Worm (Caenorhabditis elegans) whole organism, L3 larva: ENCODE measurements around the gene Y46H3A.4.

ENCODE experiments used
- R02D3.7 ChIP-seq: fragments of 150-350 bp; optimal IDR thresholded peaks from 2 replicates; lab custom pipeline; 2014; ENCODE audit warnings: missing biosample characterization, missing genetic modification characterization
- ZK546.5 ChIP-seq: sonication (generic microtip); optimal IDR thresholded peaks from 2 replicates; lab custom pipeline; 2017; ENCODE audit warnings: missing biosample characterization, missing genetic modification characterization
- aly-2 ChIP-seq: fragments of 150-350 bp; optimal IDR thresholded peaks from 2 replicates; lab custom pipeline; 2014; ENCODE audit warnings: missing biosample characterization, missing genetic modification characterization
- ama-1 ChIP-seq: fragments of 150-350 bp; optimal IDR thresholded peaks from 2 replicates; lab custom pipeline; 2018
- ceh-16 ChIP-seq: sonication (generic microtip); optimal IDR thresholded peaks from 2 replicates; lab custom pipeline; 2017; ENCODE audit warnings: missing biosample characterization, missing genetic modification characterization
- ceh-28 ChIP-seq: fragments of 150-350 bp; optimal IDR thresholded peaks from 2 replicates; lab custom pipeline; 2014; ENCODE audit warnings: missing biosample characterization, missing genetic modification reagents, missing genetic modification characterization
- ceh-82 ChIP-seq: fragments of 150-350 bp; optimal IDR thresholded peaks from 2 replicates; lab custom pipeline; 2014; ENCODE audit warnings: missing biosample characterization, missing genetic modification characterization
- ceh-9 ChIP-seq: sonication (generic microtip); optimal IDR thresholded peaks from 2 replicates; lab custom pipeline; 2018; ENCODE audit warnings: missing biosample characterization, missing genetic modification characterization
- daf-12 ChIP-seq: fragments of 150-350 bp; optimal IDR thresholded peaks from 2 replicates; lab custom pipeline; 2014; ENCODE audit warnings: missing biosample characterization, missing genetic modification reagents, missing genetic modification characterization
- egl-27 ChIP-seq: sonication (generic microtip); optimal IDR thresholded peaks from 4 replicates; lab custom pipeline; 2017; ENCODE audit warnings: missing biosample characterization, missing genetic modification reagents, missing genetic modification characterization
- egl-5 ChIP-seq: fragments of 150-350 bp; optimal IDR thresholded peaks from 2 replicates; lab custom pipeline; 2017; ENCODE audit warnings: missing biosample characterization, missing genetic modification reagents, missing genetic modification characterization, inconsistent platforms
- elt-1 ChIP-seq: fragments of 150-350 bp; optimal IDR thresholded peaks from 2 replicates; lab custom pipeline; 2014; ENCODE audit warnings: missing biosample characterization, missing genetic modification characterization
- elt-2 ChIP-seq: sonication (generic microtip); optimal IDR thresholded peaks from 2 replicates; lab custom pipeline; 2016; ENCODE audit warnings: missing genetic modification reagents, mild to moderate bottlenecking, missing genetic modification characterization, missing compliant biosample characterization
- elt-3 ChIP-seq, 3 experiments: fragments of 150-350 bp in 1 of 3; sonication (generic microtip) in 2 of 3; optimal IDR thresholded peaks; 2 replicates in 2 of 3; 4 replicates in 1 of 3; lab custom pipeline; 2014 to 2017; ENCODE audit warnings: missing biosample characterization in 3 of 3, missing genetic modification characterization in 3 of 3
- eor-1 ChIP-seq, 2 experiments: fragments of 150-350 bp; optimal IDR thresholded peaks; 2 replicates each; lab custom pipeline; 2014 to 2018; ENCODE audit warnings: missing biosample characterization in 2 of 2, missing genetic modification characterization in 2 of 2
- fkh-10 ChIP-seq: sonication (generic microtip); optimal IDR thresholded peaks from 2 replicates; lab custom pipeline; 2017; ENCODE audit warnings: missing biosample characterization, missing genetic modification reagents, missing genetic modification characterization
- fkh-2 ChIP-seq: fragments of 150-350 bp; optimal IDR thresholded peaks from 2 replicates; lab custom pipeline; 2014; ENCODE audit warnings: missing biosample characterization, missing genetic modification reagents, missing genetic modification characterization
- fos-1 ChIP-seq: fragments of 150-350 bp; optimal IDR thresholded peaks from 2 replicates; lab custom pipeline; 2014; ENCODE audit warnings: missing biosample characterization, missing genetic modification characterization
- hmg-11 ChIP-seq: sonication (generic microtip); optimal IDR thresholded peaks from 2 replicates; lab custom pipeline; 2016; ENCODE audit warnings: missing genetic modification characterization, missing compliant biosample characterization
- jun-1 ChIP-seq: fragments of 150-350 bp; optimal IDR thresholded peaks from 2 replicates; lab custom pipeline; 2014; ENCODE audit warnings: missing biosample characterization, missing genetic modification reagents, missing genetic modification characterization
- lin-15B ChIP-seq: fragments of 150-350 bp; optimal IDR thresholded peaks from 2 replicates; lab custom pipeline; 2014; ENCODE audit warnings: missing biosample characterization, missing genetic modification characterization
- lin-39 ChIP-seq: fragments of 150-350 bp; optimal IDR thresholded peaks from 2 replicates; lab custom pipeline; 2018; ENCODE audit warnings: missing biosample characterization, missing genetic modification reagents, missing genetic modification characterization
- lsy-12 ChIP-seq: sonication (generic microtip); optimal IDR thresholded peaks from 2 replicates; lab custom pipeline; 2016; ENCODE audit warnings: mild to moderate bottlenecking, missing genetic modification characterization, missing compliant biosample characterization
- mdl-1 ChIP-seq: fragments of 150-350 bp; optimal IDR thresholded peaks from 2 replicates; lab custom pipeline; 2014; ENCODE audit warnings: missing biosample characterization, missing genetic modification characterization
- nfya-1 ChIP-seq: sonication (generic microtip); optimal IDR thresholded peaks from 2 replicates; lab custom pipeline; 2017; ENCODE audit warnings: missing genetic modification characterization, mild to moderate bottlenecking, missing compliant biosample characterization, antibody characterized with exemption, moderate library complexity; ENCODE audit not compliant: insufficient read depth
- nhr-12 ChIP-seq: fragments of 150-350 bp; optimal IDR thresholded peaks from 2 replicates; lab custom pipeline; 2014; ENCODE audit warnings: missing biosample characterization, missing genetic modification characterization
- nhr-23 ChIP-seq: fragments of 150-350 bp; optimal IDR thresholded peaks from 2 replicates; lab custom pipeline; 2014; ENCODE audit warnings: missing biosample characterization, missing genetic modification reagents, missing genetic modification characterization
- nhr-237 ChIP-seq: fragments of 150-350 bp; optimal IDR thresholded peaks from 2 replicates; lab custom pipeline; 2014; ENCODE audit warnings: missing biosample characterization, missing genetic modification characterization
- nhr-25 ChIP-seq: sonication (generic microtip); optimal IDR thresholded peaks from 2 replicates; lab custom pipeline; 2017; ENCODE audit warnings: missing biosample characterization, missing genetic modification characterization
- nhr-28 ChIP-seq: fragments of 150-350 bp; optimal IDR thresholded peaks from 2 replicates; lab custom pipeline; 2014; ENCODE audit warnings: missing biosample characterization, missing genetic modification characterization
- nhr-67 ChIP-seq: fragments of 150-350 bp; optimal IDR thresholded peaks from 2 replicates; lab custom pipeline; 2014; ENCODE audit warnings: missing biosample characterization, missing genetic modification characterization
- nhr-76 ChIP-seq: fragments of 150-350 bp; sonication (generic microtip); optimal IDR thresholded peaks from 5 replicates; lab custom pipeline; 2014; ENCODE audit warnings: missing biosample characterization, missing genetic modification characterization
- nhr-77 ChIP-seq: fragments of 150-350 bp; optimal IDR thresholded peaks from 2 replicates; lab custom pipeline; 2014; ENCODE audit warnings: missing biosample characterization, missing genetic modification characterization
- pha-4 ChIP-seq: fragments of 150-350 bp; optimal IDR thresholded peaks from 2 replicates; lab custom pipeline; 2014; ENCODE audit warnings: missing biosample characterization, missing genetic modification reagents, missing genetic modification characterization
- sea-2 ChIP-seq: fragments of 150-350 bp; sonication (generic microtip); optimal IDR thresholded peaks from 4 replicates; lab custom pipeline; 2014; ENCODE audit warnings: missing biosample characterization, missing genetic modification reagents, missing genetic modification characterization
- skn-1 ChIP-seq: fragments of 150-350 bp; optimal IDR thresholded peaks from 2 replicates; lab custom pipeline; 2014; ENCODE audit warnings: missing biosample characterization, missing genetic modification characterization
- snpc-4 ChIP-seq: fragments of 150-350 bp; optimal IDR thresholded peaks from 2 replicates; lab custom pipeline; 2014; ENCODE audit warnings: missing biosample characterization, missing genetic modification characterization
- unc-39 ChIP-seq: sonication (generic microtip); optimal IDR thresholded peaks from 4 replicates; lab custom pipeline; 2017; ENCODE audit warnings: missing biosample characterization, missing genetic modification characterization
- unc-62 ChIP-seq: fragments of 150-350 bp; sonication (generic microtip); optimal IDR thresholded peaks from 4 replicates; lab custom pipeline; 2014; ENCODE audit warnings: missing biosample characterization, missing genetic modification reagents, missing genetic modification characterization
- zag-1 ChIP-seq: fragments of 150-350 bp; optimal IDR thresholded peaks from 2 replicates; lab custom pipeline; 2014; ENCODE audit warnings: missing biosample characterization, missing genetic modification characterization
- ztf-11 ChIP-seq: fragments of 150-350 bp; optimal IDR thresholded peaks from 2 replicates; lab custom pipeline; 2014; ENCODE audit warnings: missing biosample characterization, missing genetic modification characterization
- ztf-4 ChIP-seq: fragments of 150-350 bp; optimal IDR thresholded peaks from 2 replicates; lab custom pipeline; 2014; ENCODE audit warnings: missing biosample characterization, missing genetic modification characterization

The Y46H3A.4 gene

DNA sequence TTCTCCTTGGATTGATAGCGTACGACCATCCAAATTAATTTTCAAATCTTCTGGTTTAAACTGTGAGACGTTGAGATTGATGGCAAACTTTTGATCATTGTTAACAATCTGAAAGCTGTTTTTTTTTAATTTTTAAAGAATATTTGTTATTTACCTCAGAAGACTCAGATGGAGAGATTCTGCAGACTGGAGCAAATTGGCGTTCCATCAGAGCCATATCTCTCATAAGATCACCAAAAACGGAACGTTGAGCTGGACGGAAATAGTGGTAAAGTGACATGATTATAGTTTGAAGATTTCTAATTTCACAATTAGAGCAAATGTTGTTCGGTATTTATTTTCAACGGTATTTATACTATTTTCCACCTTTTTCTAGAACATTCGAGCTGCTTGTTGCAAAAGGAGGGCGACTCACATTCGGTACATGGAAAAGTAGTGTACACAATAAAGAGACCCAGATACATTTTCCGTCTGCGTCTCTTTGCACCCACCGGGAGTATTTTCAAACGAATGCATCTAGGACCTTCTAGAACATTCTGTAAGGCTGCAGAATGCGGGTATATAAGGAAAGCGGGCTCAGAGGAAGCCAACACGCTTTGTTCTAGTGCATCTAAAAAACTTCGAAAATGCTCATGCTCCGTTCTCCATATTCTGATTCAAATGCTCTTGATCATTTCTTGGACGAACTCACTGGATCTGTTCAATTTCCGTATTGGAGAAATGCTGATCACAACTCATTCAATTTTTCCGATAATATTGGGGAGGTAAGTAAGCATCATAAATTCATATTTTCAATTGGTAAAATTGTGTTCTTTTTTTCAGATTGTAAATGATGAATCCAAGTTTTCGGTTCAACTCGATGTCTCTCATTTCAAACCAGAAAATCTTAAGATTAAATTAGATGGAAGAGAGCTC, 6.0 kb downstream of the Y46H3A.4 start, which contains the start of the genes hsp-16.2 and hsp-16.41:
TSS of gene hsp-16.2 (minus strand) at position 313 of the 915 bp plus-strand sequence.
TSS of gene hsp-16.41 (plus strand) at position 534 of the 915 bp plus-strand sequence.
- TF ChIP-seq hmg-11 (tag; lab: Kevin White, UChicago) (peak; percentile 29), egl-27 (tag; lab: Kevin White, UChicago) (no peak), aly-2 (tag; lab: Kevin White, UChicago) (no peak), ceh-9 (tag; lab: Kevin White, UChicago) (no peak), eor-1 (tag; optimal IDR thresholded peaks at IDR 0.05; lab: Kevin White, UChicago) (peak in 1 of 2 experiments; percentile 69), ama-1 (peak; percentile 95), ceh-16 (tag; lab: Kevin White, UChicago) (no peak), lsy-12 (tag; lab: Kevin White, UChicago) (peak; percentile 46), elt-3 (tag; optimal IDR thresholded peaks at IDR 0.05; lab: Kevin White, UChicago) (no peak), elt-1 (tag; lab: Kevin White, UChicago) (no peak), pha-4 (tag; lab: Kevin White, UChicago) (peak; percentile 62), sea-2 (GFP tag; lab: Kevin White, UChicago) (peak; percentile 65), nfya-1 (tag; lab: Kevin White, UChicago) (peak; percentile 81), skn-1 (peak; percentile 40), elt-2 (peak; percentile 28), lin-39 (tag; lab: Kevin White, UChicago) (peak; percentile 49), R02D3.7 (tag; lab: Kevin White, UChicago) (no peak), nhr-25 (peak; percentile 6)

DNA sequence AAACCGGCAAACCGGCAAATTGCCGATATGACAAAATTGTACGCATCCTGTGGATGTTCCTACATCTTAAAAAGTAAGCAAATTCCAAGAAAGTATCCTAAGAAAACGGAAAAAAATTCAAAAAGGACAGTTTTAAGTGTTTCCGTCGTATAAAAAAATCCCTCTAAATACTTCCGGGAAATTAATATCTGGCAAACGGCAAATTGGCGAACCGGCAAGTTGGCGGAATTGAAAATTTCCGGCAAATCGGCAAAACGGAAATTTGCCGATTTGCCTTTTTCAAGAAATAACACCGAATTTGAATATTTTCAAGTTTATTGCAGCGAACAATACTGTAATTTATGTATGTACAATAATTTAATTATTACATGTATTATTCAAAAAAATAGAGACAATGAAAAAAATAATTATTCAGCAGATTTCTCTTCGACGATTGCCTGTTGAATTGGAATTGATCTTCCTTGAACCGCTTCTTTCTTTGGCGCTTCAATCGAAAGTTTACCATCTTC, 6.8 kb downstream of the Y46H3A.4 start:
- TF ChIP-seq nhr-28 (tag; lab: Kevin White, UChicago): no peak
- no peak for TF ChIP-seq fkh-10
- no peak for TF ChIP-seq hmg-11 (tag; lab: Kevin White, UChicago)
- TF ChIP-seq sea-2 (GFP tag; lab: Kevin White, UChicago): no peak
- TF ChIP-seq ZK546.5 (tag; lab: Kevin White, UChicago): no peak
- TF ChIP-seq ztf-11 (tag; lab: Kevin White, UChicago): no peak
- TF ChIP-seq pha-4 (tag; lab: Kevin White, UChicago): peak; percentile 37
- no peak for TF ChIP-seq nhr-237 (tag; lab: Kevin White, UChicago)
- TF ChIP-seq nhr-77: no peak
- TF ChIP-seq nhr-23 (tag; lab: Kevin White, UChicago): no peak
- no peak for TF ChIP-seq egl-5 (tag; lab: Kevin White, UChicago)
- no peak for TF ChIP-seq lin-39 (tag; lab: Kevin White, UChicago)
- no peak for TF ChIP-seq nhr-12 (tag; lab: Kevin White, UChicago)
- TF ChIP-seq snpc-4: no peak
- TF ChIP-seq nhr-76: no peak
- no peak for TF ChIP-seq ceh-28 (tag; lab: Kevin White, UChicago)
- no peak for TF ChIP-seq jun-1
- TF ChIP-seq ceh-82: no peak
- TF ChIP-seq unc-62 (GFP tag; lab: Kevin White, UChicago): no peak
- TF ChIP-seq lsy-12 (tag; lab: Kevin White, UChicago): no peak
- TF ChIP-seq nfya-1 (tag; lab: Kevin White, UChicago): peak; percentile 12
- no peak for TF ChIP-seq fkh-2 (tag; lab: Kevin White, UChicago)
- TF ChIP-seq ama-1: peak; percentile 92
- TF ChIP-seq elt-2: no peak
- TF ChIP-seq aly-2 (tag; lab: Kevin White, UChicago): no peak

DNA sequence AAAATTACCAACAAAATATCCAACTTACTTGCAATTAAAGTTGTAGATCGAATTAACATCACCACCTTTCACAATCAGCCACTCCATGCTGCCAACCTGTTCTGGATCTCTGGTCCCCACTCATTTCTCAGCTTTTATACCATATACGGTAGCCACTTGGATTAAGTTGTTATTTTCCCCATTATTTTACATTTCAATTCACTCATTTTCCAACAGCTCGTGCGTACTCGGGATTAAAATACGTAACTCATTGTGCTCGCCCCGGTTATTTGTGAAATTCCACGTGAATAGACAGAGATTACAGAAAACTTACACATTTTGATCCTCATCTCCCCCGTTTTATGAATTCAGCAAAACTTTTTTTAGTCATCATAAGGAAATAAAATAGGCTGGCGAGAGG, 7.9 kb downstream of the Y46H3A.4 start, which contains the start of gene srt-41:
TSS of gene srt-41 (minus strand) at position 101 of the 400 bp plus-strand sequence.
- no peak for TF ChIP-seq nhr-28 (tag; lab: Kevin White, UChicago)

DNA sequence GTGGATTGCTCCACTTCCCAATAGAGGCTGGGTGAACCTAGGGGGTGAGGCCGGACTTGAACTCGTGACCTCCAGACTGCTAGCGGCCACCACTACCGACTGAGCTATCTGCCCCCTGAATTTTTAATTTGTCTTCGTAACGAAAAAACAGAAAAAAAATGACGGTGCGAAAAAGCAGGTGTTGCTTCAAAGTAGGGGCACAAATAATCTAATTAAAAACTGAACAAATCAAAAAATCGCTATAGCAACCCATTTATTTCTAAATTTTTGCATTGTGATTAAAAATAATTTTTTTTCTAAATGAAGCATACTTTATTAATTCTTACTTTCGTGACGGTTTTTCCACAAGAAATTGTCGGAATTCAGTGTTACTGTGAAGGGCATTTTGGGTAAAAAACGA, 13.0 kb downstream of the Y46H3A.4 start, which contains the start of gene F36H9.10:
TSS of gene F36H9.10 (plus strand) at position 301 of the 400 bp plus-strand sequence.
- TF ChIP-seq hmg-11 (tag; lab: Kevin White, UChicago): no peak
- no peak for TF ChIP-seq ztf-4
- no peak for TF ChIP-seq nhr-67
- TF ChIP-seq nfya-1 (tag; lab: Kevin White, UChicago): no peak
- no peak for TF ChIP-seq daf-12 (tag; lab: Kevin White, UChicago)
- TF ChIP-seq elt-1 (tag; lab: Kevin White, UChicago): no peak
- no peak for TF ChIP-seq mdl-1 (tag; lab: Kevin White, UChicago)
- TF ChIP-seq skn-1: no peak
- no peak for TF ChIP-seq ztf-11 (tag; lab: Kevin White, UChicago)
- no peak for TF ChIP-seq eor-1 (tag; optimal IDR thresholded peaks at IDR 0.05; lab: Kevin White, UChicago)
- TF ChIP-seq nhr-28 (tag; lab: Kevin White, UChicago): no peak
- no peak for TF ChIP-seq unc-39 (tag; lab: Kevin White, UChicago)
- no peak for TF ChIP-seq zag-1 (tag; lab: Kevin White, UChicago)
- no peak for TF ChIP-seq nhr-77
- TF ChIP-seq nhr-76: no peak
- no peak for TF ChIP-seq egl-27 (tag; lab: Kevin White, UChicago)
- no peak for TF ChIP-seq ZK546.5 (tag; lab: Kevin White, UChicago)
- TF ChIP-seq lin-15B (tag; lab: Kevin White, UChicago): no peak
- no peak for TF ChIP-seq elt-2
- TF ChIP-seq fos-1: no peak
